Fruit fly (Drosophila melanogaster) whole organism, embryonic: ENCODE results near the gene Usp5.

ENCODE experiments used
- Antp ChIP-seq: fragments of 200-800 bp; sonication (Bioruptor generic); optimal IDR thresholded peaks from 3 replicates; lab custom pipeline; 2016; ENCODE audit warnings: missing biosample characterization, missing genetic modification characterization
- CG10565 ChIP-seq: fragments of 200-800 bp; sonication (Bioruptor generic); optimal IDR thresholded peaks from 3 replicates; lab custom pipeline; 2016; ENCODE audit warnings: missing biosample characterization, mild to moderate bottlenecking, missing genetic modification characterization
- CG11456 ChIP-seq: fragments of 200-800 bp; sonication (Bioruptor generic); IDR thresholded peaks from 3 replicates; pipeline ENCODE4 v1.3.6; 2022; ENCODE audit warnings: missing biosample characterization, missing genetic modification characterization
- CG11560 ChIP-seq: fragments of 200-800 bp; sonication (Bioruptor generic); IDR thresholded peaks from 3 replicates; pipeline ENCODE4 v1.3.6; 2022; ENCODE audit warnings: missing biosample characterization, missing genetic modification characterization
- CG11695 ChIP-seq: fragments of 200-800 bp; sonication (Bioruptor generic); IDR thresholded peaks from 3 replicates; pipeline ENCODE4 v1.3.6; 2022; ENCODE audit warnings: missing biosample characterization, missing genetic modification characterization
- CG12299 ChIP-seq: fragments of 200-800 bp; sonication (Bioruptor generic); optimal IDR thresholded peaks from 2 replicates; lab custom pipeline; 2018; ENCODE audit warnings: missing biosample characterization, mild to moderate bottlenecking, missing genetic modification characterization
- CG12942 ChIP-seq: fragments of 200-800 bp; sonication (Bioruptor generic); optimal IDR thresholded peaks from 3 replicates; lab custom pipeline; 2016; ENCODE audit warnings: missing biosample characterization, missing genetic modification characterization
- CG16779 ChIP-seq: fragments of 200-800 bp; sonication (Bioruptor generic); IDR thresholded peaks from 2 replicates; pipeline ENCODE4 v1.3.6; 2022; ENCODE audit warnings: missing biosample characterization, missing genetic modification characterization
- CG16815 ChIP-seq: fragments of 200-800 bp; sonication (Bioruptor generic); optimal IDR thresholded peaks from 3 replicates; lab custom pipeline; 2017; ENCODE audit warnings: missing biosample characterization, mild to moderate bottlenecking, missing genetic modification characterization
- CG17912 ChIP-seq: fragments of 200-800 bp; sonication (Bioruptor generic); optimal IDR thresholded peaks from 2 replicates; lab custom pipeline; 2018; ENCODE audit warnings: missing biosample characterization, mild to moderate bottlenecking, missing genetic modification characterization
- CG18599 ChIP-seq: fragments of 200-800 bp; sonication (Bioruptor generic); optimal IDR thresholded peaks from 3 replicates; lab custom pipeline; 2017; ENCODE audit warnings: missing biosample characterization, missing genetic modification characterization, mild to moderate bottlenecking, moderate library complexity, missing genetic modification reagents
- CG18764 ChIP-seq: fragments of 200-800 bp; sonication (Bioruptor generic); optimal IDR thresholded peaks from 3 replicates; lab custom pipeline; 2016; ENCODE audit warnings: missing biosample characterization, missing genetic modification characterization
- CG2116 ChIP-seq: fragments of 200-800 bp; sonication (Bioruptor generic); optimal IDR thresholded peaks from 3 replicates; lab custom pipeline; 2018; ENCODE audit warnings: missing biosample characterization, mild to moderate bottlenecking, missing genetic modification characterization
- CG2199 ChIP-seq: fragments of 200-800 bp; sonication (Bioruptor generic); IDR thresholded peaks from 3 replicates; pipeline ENCODE4 v1.3.6; 2022; ENCODE audit warnings: missing biosample characterization, missing genetic modification characterization
- CG3065 ChIP-seq: fragments of 200-800 bp; sonication (Bioruptor generic); optimal IDR thresholded peaks from 2 replicates; lab custom pipeline; 2016; ENCODE audit warnings: missing biosample characterization, missing genetic modification characterization
- CG31388 ChIP-seq: fragments of 200-800 bp; sonication (Bioruptor generic); optimal IDR thresholded peaks from 2 replicates; lab custom pipeline; 2016; ENCODE audit warnings: missing biosample characterization, missing genetic modification characterization
- CG34376 ChIP-seq: fragments of 200-800 bp; sonication (Bioruptor generic); optimal IDR thresholded peaks from 2 replicates; lab custom pipeline; 2018; ENCODE audit warnings: missing biosample characterization, mild to moderate bottlenecking, missing genetic modification characterization
- CG4360 ChIP-seq: fragments of 200-800 bp; sonication (Bioruptor generic); IDR thresholded peaks from 2 replicates; pipeline ENCODE4 v1.3.6; 2022; ENCODE audit warnings: missing biosample characterization, missing genetic modification characterization
- CG9817 ChIP-seq: fragments of 200-800 bp; sonication (Bioruptor generic); optimal IDR thresholded peaks from 2 replicates; lab custom pipeline; 2018; ENCODE audit warnings: missing biosample characterization, mild to moderate bottlenecking, missing genetic modification characterization, moderate library complexity
- CkIIα-i1 ChIP-seq: fragments of 200-800 bp; sonication (Bioruptor generic); IDR thresholded peaks from 2 replicates; pipeline ENCODE4 v1.3.6; 2022; ENCODE audit warnings: missing biosample characterization, missing genetic modification characterization
- Dip2 ChIP-seq: fragments of 200-800 bp; sonication (Bioruptor generic); IDR thresholded peaks from 2 replicates; pipeline ENCODE4 v1.3.6; 2022; ENCODE audit warnings: missing biosample characterization, missing genetic modification characterization
- Dip3 ChIP-seq: fragments of 200-800 bp; sonication (Bioruptor generic); optimal IDR thresholded peaks from 3 replicates; lab custom pipeline; 2016; ENCODE audit warnings: missing biosample characterization, missing genetic modification characterization
- Dp ChIP-seq: fragments of 200-800 bp; sonication (Bioruptor generic); optimal IDR thresholded peaks from 2 replicates; lab custom pipeline; 2018; ENCODE audit warnings: missing biosample characterization, mild to moderate bottlenecking, missing genetic modification characterization, moderate library complexity
- Hey ChIP-seq: fragments of 200-800 bp; sonication (Bioruptor generic); optimal IDR thresholded peaks from 3 replicates; lab custom pipeline; 2018; ENCODE audit warnings: missing biosample characterization, mild to moderate bottlenecking, missing genetic modification characterization
- Hmx ChIP-seq: fragments of 200-800 bp; sonication (Bioruptor generic); optimal IDR thresholded peaks from 2 replicates; lab custom pipeline; 2016; ENCODE audit warnings: missing biosample characterization, missing genetic modification characterization
- Oli ChIP-seq: fragments of 200-800 bp; sonication (Bioruptor generic); optimal IDR thresholded peaks from 2 replicates; lab custom pipeline; 2018; ENCODE audit warnings: missing biosample characterization, mild to moderate bottlenecking, missing genetic modification characterization, moderate library complexity
- Poxn ChIP-seq: fragments of 200-800 bp; sonication (Bioruptor generic); IDR thresholded peaks from 2 replicates; pipeline ENCODE4 v1.3.6; 2022; ENCODE audit warnings: missing biosample characterization, missing genetic modification characterization
- Scr ChIP-seq: fragments of 200-800 bp; sonication (Bioruptor generic); IDR thresholded peaks from 2 replicates; pipeline ENCODE4 v1.3.6; 2022; ENCODE audit warnings: missing biosample characterization, missing genetic modification characterization; ENCODE audit not compliant: partially characterized antibody
- Sox100B ChIP-seq: fragments of 200-800 bp; sonication (Bioruptor generic); optimal IDR thresholded peaks from 3 replicates; lab custom pipeline; 2018; ENCODE audit warnings: missing biosample characterization, mild to moderate bottlenecking, missing genetic modification characterization
- Ssrp ChIP-seq: fragments of 200-800 bp; sonication (Bioruptor generic); optimal IDR thresholded peaks from 2 replicates; lab custom pipeline; 2018; ENCODE audit warnings: missing biosample characterization, mild to moderate bottlenecking, missing genetic modification characterization, moderate library complexity
- Vsx1 ChIP-seq: fragments of 200-800 bp; sonication (Bioruptor generic); optimal IDR thresholded peaks from 2 replicates; lab custom pipeline; 2017; ENCODE audit warnings: missing biosample characterization, mild to moderate bottlenecking, missing genetic modification characterization, missing genetic modification reagents
- br ChIP-seq: fragments of >200 bp; optimal IDR thresholded peaks from 2 replicates; lab custom pipeline; 2017
- bsh ChIP-seq, 2 experiments: fragments of 200-800 bp; sonication (Bioruptor generic); optimal IDR thresholded peaks; 2 replicates each; lab custom pipeline; 2017 to 2018; ENCODE audit warnings: mild to moderate bottlenecking in 2 of 2, missing biosample characterization in 2 of 2, missing genetic modification characterization in 2 of 2, moderate library complexity in 1 of 2
- btn ChIP-seq: fragments of 200-800 bp; sonication (Bioruptor generic); optimal IDR thresholded peaks from 2 replicates; lab custom pipeline; 2016; ENCODE audit warnings: missing biosample characterization, missing genetic modification characterization
- chm ChIP-seq: fragments of 200-800 bp; sonication (Bioruptor generic); IDR thresholded peaks from 2 replicates; pipeline ENCODE4 v1.3.6; 2022; ENCODE audit warnings: missing biosample characterization, missing genetic modification characterization
- eve ChIP-seq, 2 experiments: fragments of >200 bp; optimal IDR thresholded peaks; 2 replicates each; lab custom pipeline; 2017; ENCODE audit warnings: missing biosample characterization in 2 of 2, missing genetic modification characterization in 2 of 2
- fd96Cb ChIP-seq: fragments of 200-800 bp; sonication (Bioruptor generic); optimal IDR thresholded peaks from 2 replicates; lab custom pipeline; 2018; ENCODE audit warnings: missing biosample characterization, mild to moderate bottlenecking, missing genetic modification characterization, moderate library complexity
- gem ChIP-seq: fragments of 200-800 bp; sonication (Bioruptor generic); optimal IDR thresholded peaks from 2 replicates; lab custom pipeline; 2019; ENCODE audit warnings: missing biosample characterization, mild to moderate bottlenecking, missing genetic modification characterization, moderate library complexity
- lab ChIP-seq: fragments of 200-800 bp; sonication (Bioruptor generic); optimal IDR thresholded peaks from 3 replicates; lab custom pipeline; 2017; ENCODE audit warnings: missing biosample characterization, missing genetic modification characterization, mild to moderate bottlenecking, moderate library complexity, missing genetic modification reagents
- onecut ChIP-seq: fragments of 200-800 bp; sonication (Bioruptor generic); IDR thresholded peaks from 2 replicates; pipeline ENCODE4 v1.3.6; 2022; ENCODE audit warnings: missing biosample characterization, missing genetic modification characterization
- repo ChIP-seq: fragments of 200-800 bp; sonication (Bioruptor generic); optimal IDR thresholded peaks from 2 replicates; lab custom pipeline; 2016; ENCODE audit warnings: missing biosample characterization, missing genetic modification characterization
- sisA ChIP-seq: fragments of 200-800 bp; sonication (Bioruptor generic); IDR thresholded peaks from 2 replicates; pipeline ENCODE4 v1.3.6; 2022; ENCODE audit warnings: missing biosample characterization, missing genetic modification characterization
- slp2 ChIP-seq: fragments of 200-800 bp; sonication (Bioruptor generic); optimal IDR thresholded peaks from 2 replicates; lab custom pipeline; 2016; ENCODE audit warnings: missing biosample characterization, missing genetic modification characterization
- sna ChIP-seq: fragments of 200-800 bp; sonication (Bioruptor generic); IDR thresholded peaks from 2 replicates; pipeline ENCODE4 v1.3.6; 2022; ENCODE audit warnings: missing biosample characterization, missing genetic modification characterization; ENCODE audit not compliant: partially characterized antibody
- ssp ChIP-seq: fragments of 200-800 bp; sonication (Bioruptor generic); IDR thresholded peaks from 2 replicates; pipeline ENCODE4 v1.3.6; 2022; ENCODE audit warnings: missing biosample characterization, missing genetic modification characterization
- stwl ChIP-seq: fragments of 200-800 bp; sonication (Bioruptor generic); optimal IDR thresholded peaks from 3 replicates; lab custom pipeline; 2018; ENCODE audit warnings: missing biosample characterization, mild to moderate bottlenecking, missing genetic modification characterization, moderate library complexity
- tin ChIP-seq: fragments of 200-800 bp; sonication (Bioruptor generic); optimal IDR thresholded peaks from 3 replicates; lab custom pipeline; 2016; ENCODE audit warnings: missing biosample characterization, missing genetic modification characterization
- trem ChIP-seq: fragments of 200-800 bp; optimal IDR thresholded peaks from 3 replicates; lab custom pipeline; 2019; ENCODE audit warnings: missing biosample characterization, mild to moderate bottlenecking, missing genetic modification characterization, moderate library complexity
- trh ChIP-seq: fragments of 200-800 bp; sonication (Bioruptor generic); optimal IDR thresholded peaks from 2 replicates; lab custom pipeline; 2016; ENCODE audit warnings: missing biosample characterization, missing genetic modification characterization
- tup ChIP-seq: fragments of 200-800 bp; sonication (Bioruptor generic); optimal IDR thresholded peaks from 2 replicates; lab custom pipeline; 2016; ENCODE audit warnings: missing biosample characterization, mild to moderate bottlenecking, missing genetic modification characterization, moderate library complexity
- usp ChIP-seq: fragments of >200 bp; optimal IDR thresholded peaks from 2 replicates; lab custom pipeline; 2017; ENCODE audit warnings: missing biosample characterization, missing genetic modification characterization
- z ChIP-seq: fragments of 200-800 bp; sonication (Bioruptor generic); IDR thresholded peaks from 3 replicates; pipeline ENCODE4 v1.3.6; 2022; ENCODE audit warnings: missing biosample characterization, missing genetic modification characterization

Gene Usp5

dm6 chr3L:3143383-3143962 lies 4.7 kb downstream of the Usp5 start, which contains the start of the genes CG11537 and Alg2 (continued):
- TF ChIP-seq gem (tag; lab: Kevin White, UChicago) (peak; percentile 55), btn (no peak), lab (GFP tag; lab: Kevin White, UChicago) (peak; percentile 59), CG18764 (GFP tag; lab: Kevin White, UChicago) (no peak), Dip2 (no peak), CG16815 (GFP tag; lab: Kevin White, UChicago) (no peak), CkIIα-i1 (no peak), CG11560 (tag; lab: Robert Waterston, UW) (no peak), CG4360 (GFP tag; lab: Robert Waterston, UW) (no peak), CG31388 (no peak), CG11456 (GFP tag; lab: Robert Waterston, UW) (no peak), Scr (GFP tag; lab: Robert Waterston, UW) (no peak), CG18599 (peak; percentile 39), usp (GFP tag; lab: Kevin White, UChicago) (no peak), CG34376 (GFP tag; lab: Kevin White, UChicago) (no peak), slp2 (GFP tag; lab: Kevin White, UChicago) (no peak), Oli (no peak), ssp (GFP tag; lab: Robert Waterston, UW) (no peak), CG12942 (GFP tag; lab: Kevin White, UChicago) (no peak), CG11695 (GFP tag; lab: Robert Waterston, UW) (no peak), z (GFP tag; lab: Robert Waterston, UW) (no peak), sna (GFP tag; lab: Robert Waterston, UW) (no peak), eve (GFP tag; optimal IDR thresholded peaks at IDR 0.05; lab: Kevin White, UChicago) (no peak), chm (no peak; the same call in 1 of the 2 replicates), CG16779 (GFP tag; lab: Robert Waterston, UW) (no peak), Antp (no peak), CG10565 (GFP tag; lab: Kevin White, UChicago) (no peak), Dip3 (GFP tag; lab: Kevin White, UChicago) (no peak), trem (tag; lab: Kevin White, UChicago) (peak; percentile 81), tup (GFP tag; lab: Kevin White, UChicago) (no peak), onecut (GFP tag; lab: Robert Waterston, UW) (no peak), br (no peak), CG17912 (GFP tag; lab: Kevin White, UChicago) (no peak), CG2116 (GFP tag; lab: Kevin White, UChicago) (peak; percentile 35), Vsx1 (GFP tag; lab: Kevin White, UChicago) (no peak), bsh (GFP tag; optimal IDR thresholded peaks at IDR 0.05; lab: Kevin White, UChicago) (peak in 1 of 2 experiments; percentile 7), Poxn (GFP tag; lab: Robert Waterston, UW) (no peak), Hmx (GFP tag; lab: Kevin White, UChicago) (no peak), CG9817 (no peak), fd96Cb (tag; lab: Kevin White, UChicago) (no peak), CG2199 (GFP tag; lab: Robert Waterston, UW) (no peak), CG3065 (no peak), Hey (tag; lab: Kevin White, UChicago) (no peak), Dp (peak; percentile 29), trh (GFP tag; lab: Kevin White, UChicago) (no peak), Sox100B (GFP tag; lab: Kevin White, UChicago) (no peak), stwl (tag; lab: Kevin White, UChicago) (peak; percentile 28), tin (GFP tag; lab: Kevin White, UChicago) (peak; percentile 42), Ssrp (tag; lab: Kevin White, UChicago) (no peak), CG12299 (no peak), sisA (GFP tag; lab: Robert Waterston, UW) (no peak), repo (GFP tag; lab: Kevin White, UChicago) (no peak)
